Worm (Caenorhabditis elegans): ENCODE data around the gene poml-1.

ce11 chrX:13717053-13717671, 5.6 kb downstream of the poml-1 start, which contains the start of gene shc-3:
- no peak for TF ChIP-seq hlh-30 (tag; optimal IDR thresholded peaks at IDR 0.05; ENCODE audit: insufficient read depth)
- TF ChIP-seq fkh-10 (GFP tag; optimal IDR thresholded peaks at IDR 0.05) = no peak
- no peak for TF ChIP-seq pha-4 (tag; optimal IDR thresholded peaks at IDR 0.05)
- TF ChIP-seq che-1 (tag; optimal IDR thresholded peaks at IDR 0.05) = no peak

Data from whole organism, late embryonic.